Worm (Caenorhabditis elegans) whole organism, L1 larva: ENCODE data around the gene Y50D7A.1.

Experiments
- C34B4.2 ChIP-seq: sonication (generic microtip); optimal IDR thresholded peaks from 2 replicates; lab custom pipeline; 2017; ENCODE audit warnings: mild to moderate bottlenecking, missing genetic modification characterization, missing compliant biosample characterization
- lsy-2 ChIP-seq, 2 experiments: fragments of 150-350 bp; optimal IDR thresholded peaks; 2 replicates each; lab custom pipeline; 2014; ENCODE audit warnings: missing biosample characterization in 2 of 2, missing genetic modification characterization in 2 of 2
- nhr-237 ChIP-seq: fragments of 150-350 bp; optimal IDR thresholded peaks from 2 replicates; lab custom pipeline; 2014; ENCODE audit warnings: missing biosample characterization, missing genetic modification characterization
- nhr-77 ChIP-seq: fragments of 150-350 bp; optimal IDR thresholded peaks from 2 replicates; lab custom pipeline; 2014; ENCODE audit warnings: missing biosample characterization, missing genetic modification characterization
- swsn-7 ChIP-seq: sonication (generic microtip); optimal IDR thresholded peaks from 2 replicates; lab custom pipeline; 2016; ENCODE audit warnings: missing genetic modification characterization, missing compliant biosample characterization
- unc-62 ChIP-seq: fragments of 150-350 bp; optimal IDR thresholded peaks from 2 replicates; lab custom pipeline; 2014; ENCODE audit warnings: missing biosample characterization, missing genetic modification reagents, missing genetic modification characterization

DNA sequence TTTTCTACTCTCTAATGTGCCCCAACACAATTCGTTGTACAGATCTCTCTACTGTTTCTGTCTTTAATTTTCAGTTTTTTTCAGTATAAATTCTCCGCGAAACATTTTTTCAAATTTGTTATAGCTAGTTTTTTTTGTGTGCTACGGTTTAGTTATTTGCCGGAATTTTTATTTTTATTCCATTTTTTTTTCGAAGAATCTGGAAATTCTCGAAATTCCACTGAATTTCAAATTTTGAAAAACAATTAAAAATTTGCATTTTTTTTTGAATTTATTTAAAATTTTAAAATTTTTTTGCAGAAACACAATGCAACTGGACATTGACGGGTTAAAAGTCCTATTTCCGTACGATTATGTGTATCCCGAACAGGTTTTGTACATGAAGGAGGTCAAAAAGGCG lies 27.6 kb upstream of the Y50D7A.1 start, which contains the start of gene xpd-1:
- TF ChIP-seq nhr-77 (tag; lab: Kevin White, UChicago), result no peak
- no peak for TF ChIP-seq lsy-2 (tag; optimal IDR thresholded peaks at IDR 0.05; lab: Kevin White, UChicago)
- no peak for TF ChIP-seq nhr-237 (tag; lab: Kevin White, UChicago)
- no peak for TF ChIP-seq unc-62 (GFP tag; lab: Kevin White, UChicago)
- TF ChIP-seq swsn-7 (tag; lab: Kevin White, UChicago), result no peak
- no peak for TF ChIP-seq C34B4.2 (tag; lab: Kevin White, UChicago)
